Fruit fly (Drosophila melanogaster) whole organism, embryonic: ENCODE results near the gene Tmep.

ENCODE experiments used
- CG10462 ChIP-seq: fragments of 200-800 bp; sonication (Bioruptor generic); optimal IDR thresholded peaks from 2 replicates; lab custom pipeline; 2016; ENCODE audit warnings: missing biosample characterization, missing genetic modification characterization
- CG11085 ChIP-seq: fragments of 200-800 bp; sonication (Bioruptor generic); IDR thresholded peaks from 2 replicates; pipeline ENCODE4 v1.3.6; 2022; ENCODE audit warnings: missing biosample characterization, missing genetic modification characterization
- CG12769 ChIP-seq: fragments of 200-800 bp; sonication (Bioruptor generic); optimal IDR thresholded peaks from 2 replicates; lab custom pipeline; 2019; ENCODE audit warnings: missing biosample characterization, mild to moderate bottlenecking, missing genetic modification characterization, moderate library complexity
- CG13424 ChIP-seq: fragments of 200-800 bp; sonication (Bioruptor generic); optimal IDR thresholded peaks from 2 replicates; lab custom pipeline; 2019; ENCODE audit warnings: missing biosample characterization, mild to moderate bottlenecking, missing genetic modification characterization, moderate library complexity
- CG14667 ChIP-seq: fragments of 200-800 bp; sonication (Bioruptor generic); IDR thresholded peaks from 2 replicates; pipeline ENCODE4 v1.3.6; 2022; ENCODE audit warnings: missing biosample characterization, missing genetic modification characterization
- CG15269 ChIP-seq: fragments of 200-800 bp; sonication (Bioruptor generic); optimal IDR thresholded peaks from 2 replicates; lab custom pipeline; 2018; ENCODE audit warnings: missing biosample characterization, mild to moderate bottlenecking, missing genetic modification characterization, moderate library complexity
- CG15696 ChIP-seq: fragments of 200-800 bp; sonication (Bioruptor generic); optimal IDR thresholded peaks from 2 replicates; lab custom pipeline; 2019; ENCODE audit warnings: missing biosample characterization, mild to moderate bottlenecking, missing genetic modification characterization, moderate library complexity
- CG18476 ChIP-seq: fragments of 200-800 bp; sonication (Bioruptor generic); optimal IDR thresholded peaks from 2 replicates; lab custom pipeline; 2016; ENCODE audit warnings: missing biosample characterization, mild to moderate bottlenecking, missing genetic modification characterization
- CG2678 ChIP-seq: fragments of 200-800 bp; sonication (Bioruptor generic); optimal IDR thresholded peaks from 3 replicates; lab custom pipeline; 2019; ENCODE audit warnings: missing biosample characterization, mild to moderate bottlenecking, missing genetic modification characterization, moderate library complexity
- CG31224 ChIP-seq: fragments of 200-800 bp; sonication (Bioruptor generic); IDR thresholded peaks from 2 replicates; pipeline ENCODE4 v1.3.6; 2022; ENCODE audit warnings: missing biosample characterization, missing genetic modification characterization
- CG32772 ChIP-seq: fragments of 200-800 bp; sonication (Bioruptor generic); IDR thresholded peaks from 2 replicates; pipeline ENCODE4 v1.3.6; 2022; ENCODE audit warnings: missing biosample characterization, missing genetic modification characterization
- CG42726 ChIP-seq: fragments of 200-800 bp; sonication (Bioruptor generic); IDR thresholded peaks from 2 replicates; pipeline ENCODE4 v1.3.6; 2022; ENCODE audit warnings: missing biosample characterization, missing genetic modification characterization; ENCODE audit not compliant: partially characterized antibody
- CG4328 ChIP-seq: fragments of 200-800 bp; sonication (Bioruptor generic); optimal IDR thresholded peaks from 3 replicates; lab custom pipeline; 2017; ENCODE audit warnings: missing biosample characterization, missing genetic modification reagents, missing genetic modification characterization
- CG5953 ChIP-seq: fragments of 200-800 bp; sonication (Bioruptor generic); IDR thresholded peaks from 2 replicates; pipeline ENCODE4 v1.3.6; 2022; ENCODE audit warnings: missing biosample characterization, missing genetic modification characterization
- CG6254 ChIP-seq: fragments of 200-800 bp; sonication (Bioruptor generic); optimal IDR thresholded peaks from 3 replicates; lab custom pipeline; 2017; ENCODE audit warnings: mild to moderate bottlenecking, missing biosample characterization, missing genetic modification reagents, missing genetic modification characterization
- CG6272 ChIP-seq: fragments of 200-800 bp; sonication (Bioruptor generic); IDR thresholded peaks from 2 replicates; pipeline ENCODE4 v1.3.6; 2022; ENCODE audit warnings: missing biosample characterization, missing genetic modification characterization
- CHES-1-like ChIP-seq: fragments of 200-800 bp; sonication (Bioruptor generic); optimal IDR thresholded peaks from 2 replicates; lab custom pipeline; 2016; ENCODE audit warnings: missing biosample characterization, missing genetic modification characterization
- D ChIP-seq, 2 experiments: fragments of 200-800 bp in 1 of 2; fragments of >200 bp in 1 of 2; sonication (Bioruptor generic) in 1 of 2; optimal IDR thresholded peaks; 2 replicates in 1 of 2; 3 replicates in 1 of 2; lab custom pipeline; 2017; ENCODE audit warnings: mild to moderate bottlenecking in 1 of 2, missing biosample characterization in 1 of 2, missing genetic modification characterization in 1 of 2, missing genetic modification reagents in 1 of 2
- Deaf1 ChIP-seq: fragments of 200-800 bp; optimal IDR thresholded peaks from 3 replicates; lab custom pipeline; 2019; ENCODE audit warnings: missing biosample characterization, mild to moderate bottlenecking, missing genetic modification characterization, moderate library complexity
- HLH4C ChIP-seq: fragments of 200-800 bp; sonication (Bioruptor generic); IDR thresholded peaks from 3 replicates; pipeline ENCODE4 v1.3.6; 2022; ENCODE audit warnings: missing biosample characterization, missing genetic modification characterization; ENCODE audit not compliant: partially characterized antibody
- HmgD ChIP-seq: fragments of 200-800 bp; sonication (Bioruptor generic); optimal IDR thresholded peaks from 3 replicates; lab custom pipeline; 2016; ENCODE audit warnings: missing biosample characterization, missing genetic modification characterization
- Mad ChIP-seq: fragments of 200-800 bp; sonication (Bioruptor generic); optimal IDR thresholded peaks from 2 replicates; lab custom pipeline; 2016; ENCODE audit warnings: missing biosample characterization, missing genetic modification characterization
- Mes4 ChIP-seq: fragments of 200-800 bp; sonication (Bioruptor generic); optimal IDR thresholded peaks from 2 replicates; lab custom pipeline; 2016; ENCODE audit warnings: missing biosample characterization, missing genetic modification characterization
- Stat92E ChIP-seq, 3 experiments: fragments of >200 bp in 2 of 3; fragments of 200-800 bp in 1 of 3; sonication (Bioruptor generic) in 1 of 3; optimal IDR thresholded peaks; 2 replicates each; lab custom pipeline; 2017 to 2019; ENCODE audit warnings: missing biosample characterization in 3 of 3, missing genetic modification characterization in 3 of 3, mild to moderate bottlenecking in 1 of 3, moderate library complexity in 1 of 3
- al ChIP-seq: fragments of 200-800 bp; sonication (Bioruptor generic); IDR thresholded peaks from 2 replicates; pipeline ENCODE4 v1.3.6; 2022; ENCODE audit warnings: missing biosample characterization, missing genetic modification characterization
- ash1 ChIP-seq: fragments of 200-800 bp; sonication (Bioruptor generic); optimal IDR thresholded peaks from 2 replicates; lab custom pipeline; 2018; ENCODE audit warnings: missing biosample characterization, mild to moderate bottlenecking, missing genetic modification characterization
- ci ChIP-seq: fragments of 200-800 bp; sonication (Bioruptor generic); IDR thresholded peaks from 3 replicates; pipeline ENCODE4 v1.3.6; 2022; ENCODE audit warnings: missing biosample characterization, missing genetic modification characterization
- da ChIP-seq: fragments of 200-800 bp; sonication (Bioruptor generic); optimal IDR thresholded peaks from 2 replicates; lab custom pipeline; 2016; ENCODE audit warnings: missing biosample characterization, missing genetic modification characterization
- disco-r ChIP-seq: fragments of 200-800 bp; sonication (Bioruptor generic); optimal IDR thresholded peaks from 2 replicates; lab custom pipeline; 2016; ENCODE audit warnings: missing biosample characterization, missing genetic modification characterization
- emc ChIP-seq: fragments of 200-800 bp; sonication (Bioruptor generic); optimal IDR thresholded peaks from 2 replicates; lab custom pipeline; 2016; ENCODE audit warnings: missing biosample characterization, missing genetic modification characterization
- ems ChIP-seq: fragments of 200-800 bp; sonication (Bioruptor generic); optimal IDR thresholded peaks from 3 replicates; lab custom pipeline; 2016; ENCODE audit warnings: missing biosample characterization, missing genetic modification characterization
- fd96Cb ChIP-seq: fragments of 200-800 bp; sonication (Bioruptor generic); optimal IDR thresholded peaks from 2 replicates; lab custom pipeline; 2018; ENCODE audit warnings: missing biosample characterization, mild to moderate bottlenecking, missing genetic modification characterization, moderate library complexity
- grn ChIP-seq: fragments of 200-800 bp; sonication (Bioruptor generic); optimal IDR thresholded peaks from 3 replicates; lab custom pipeline; 2017; ENCODE audit warnings: missing biosample characterization, missing genetic modification characterization
- gsb-n ChIP-seq: fragments of 200-800 bp; sonication (Bioruptor generic); optimal IDR thresholded peaks from 3 replicates; lab custom pipeline; 2018; ENCODE audit warnings: missing biosample characterization, mild to moderate bottlenecking, missing genetic modification characterization
- gt ChIP-seq: fragments of 200-800 bp; sonication (Bioruptor generic); IDR thresholded peaks from 2 replicates; pipeline ENCODE4 v1.3.6; 2022; ENCODE audit warnings: missing biosample characterization, missing genetic modification characterization
- inv ChIP-seq: fragments of 200-800 bp; sonication (Bioruptor generic); IDR thresholded peaks from 2 replicates; pipeline ENCODE4 v1.3.6; 2022; ENCODE audit warnings: missing biosample characterization, missing genetic modification characterization; ENCODE audit not compliant: partially characterized antibody
- kni ChIP-seq: fragments of 200-800 bp; sonication (Bioruptor generic); optimal IDR thresholded peaks from 3 replicates; lab custom pipeline; 2017; ENCODE audit warnings: mild to moderate bottlenecking, missing biosample characterization, missing genetic modification reagents, missing genetic modification characterization
- lbe ChIP-seq: fragments of 200-800 bp; sonication (Bioruptor generic); optimal IDR thresholded peaks from 2 replicates; lab custom pipeline; 2016; ENCODE audit warnings: missing biosample characterization, mild to moderate bottlenecking, missing genetic modification characterization
- pb ChIP-seq: fragments of 200-800 bp; sonication (Bioruptor generic); optimal IDR thresholded peaks from 3 replicates; lab custom pipeline; 2016; ENCODE audit warnings: missing biosample characterization, missing genetic modification characterization
- pfk ChIP-seq: fragments of 200-800 bp; sonication (Bioruptor generic); optimal IDR thresholded peaks from 2 replicates; lab custom pipeline; 2018; ENCODE audit warnings: missing biosample characterization, mild to moderate bottlenecking, missing genetic modification characterization, moderate library complexity
- pita ChIP-seq: fragments of 200-800 bp; sonication (Bioruptor generic); optimal IDR thresholded peaks from 2 replicates; lab custom pipeline; 2017; ENCODE audit warnings: missing biosample characterization, mild to moderate bottlenecking, missing genetic modification characterization
- pros ChIP-seq: fragments of 200-800 bp; sonication (Bioruptor generic); optimal IDR thresholded peaks from 3 replicates; lab custom pipeline; 2019; ENCODE audit warnings: missing biosample characterization, mild to moderate bottlenecking, missing genetic modification characterization, moderate library complexity
- pzg ChIP-seq: fragments of 200-800 bp; sonication (Bioruptor generic); optimal IDR thresholded peaks from 3 replicates; lab custom pipeline; 2018; ENCODE audit warnings: missing biosample characterization, mild to moderate bottlenecking, missing genetic modification characterization, moderate library complexity
- repo ChIP-seq: fragments of 200-800 bp; sonication (Bioruptor generic); optimal IDR thresholded peaks from 2 replicates; lab custom pipeline; 2016; ENCODE audit warnings: missing biosample characterization, missing genetic modification characterization
- tna ChIP-seq: fragments of 200-800 bp; sonication (Bioruptor generic); IDR thresholded peaks from 2 replicates; pipeline ENCODE4 v1.3.6; 2022; ENCODE audit warnings: missing biosample characterization, missing genetic modification characterization; ENCODE audit not compliant: partially characterized antibody
- ttk ChIP-seq: fragments of 200-800 bp; sonication (Bioruptor generic); IDR thresholded peaks from 2 replicates; pipeline ENCODE4 v2.1.2; 2022; ENCODE audit warnings: missing biosample characterization, missing genetic modification characterization
- unc-4 ChIP-seq: fragments of 200-800 bp; sonication (Bioruptor generic); IDR thresholded peaks from 2 replicates; pipeline ENCODE4 v1.3.6; 2022; ENCODE audit warnings: missing biosample characterization, missing genetic modification characterization; ENCODE audit not compliant: partially characterized antibody
- wdn ChIP-seq: fragments of 200-800 bp; sonication (Bioruptor generic); IDR thresholded peaks from 2 replicates; pipeline ENCODE4 v1.3.6; 2022; ENCODE audit warnings: missing biosample characterization, missing genetic modification characterization
- yki ChIP-seq: fragments of >200 bp; optimal IDR thresholded peaks from 3 replicates; lab custom pipeline; 2018

The Tmep gene

DNA sequence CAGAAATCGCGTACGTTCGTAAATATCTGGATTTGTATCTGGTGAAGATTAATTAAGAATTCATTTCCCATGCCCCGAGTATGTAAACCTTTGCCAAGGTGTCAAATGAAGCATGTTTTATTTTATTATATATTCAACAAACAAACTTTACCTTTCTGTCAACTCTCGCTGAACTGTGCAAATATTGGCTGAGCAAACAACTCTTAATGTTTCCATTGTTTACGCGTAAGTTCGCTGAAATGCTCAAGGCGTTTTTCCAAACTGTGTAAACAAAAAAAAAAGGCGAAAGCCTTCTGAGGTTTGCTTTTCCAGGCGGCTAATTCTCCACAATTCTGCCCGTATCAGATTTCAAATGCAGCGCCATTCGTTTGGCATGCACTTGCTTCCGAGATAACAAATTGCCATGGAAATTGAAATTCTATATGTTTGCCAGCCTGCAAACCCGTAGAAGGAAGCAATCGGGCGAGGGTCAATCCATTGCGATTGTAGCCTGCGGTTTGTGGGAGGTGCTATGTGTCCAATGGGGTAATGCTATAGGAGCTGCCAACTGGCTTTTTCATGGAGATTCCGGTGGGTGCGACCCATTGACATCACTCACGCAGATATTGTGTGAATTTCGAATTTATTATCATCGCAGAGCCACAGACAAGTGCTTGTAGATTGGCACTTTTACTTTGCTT is 22.9 kb downstream of the Tmep start (continued):
- TF ChIP-seq Mad (no peak), tna (GFP tag; lab: Robert Waterston, UW) (no peak), pros (GFP tag; lab: Kevin White, UChicago) (no peak), CG15269 (tag; lab: Kevin White, UChicago) (peak; percentile 67), Stat92E (GFP tag; optimal IDR thresholded peaks at IDR 0.05; lab: Kevin White, UChicago) (no peak), da (GFP tag; lab: Kevin White, UChicago) (no peak), CG15696 (peak; percentile 57), D (optimal IDR thresholded peaks at IDR 0.05; lab: Kevin White, UChicago) (no peak), D (GFP tag; optimal IDR thresholded peaks at IDR 0.05; lab: Kevin White, UChicago) (peak; percentile 15), unc-4 (GFP tag; lab: Robert Waterston, UW) (no peak), CG32772 (no peak), CG12769 (tag; lab: Kevin White, UChicago) (no peak), pb (GFP tag; lab: Kevin White, UChicago) (peak; percentile 33), kni (GFP tag; lab: Kevin White, UChicago) (no peak), Mes4 (no peak), pita (GFP tag; lab: Kevin White, UChicago) (no peak), CG13424 (tag; lab: Kevin White, UChicago) (peak; percentile 35), CG2678 (tag; lab: Kevin White, UChicago) (peak; percentile 88), HLH4C (no peak), ems (peak; percentile 66), ash1 (peak; percentile 79), CG31224 (peak; percentile 37; the same call in 1 of the 2 replicates), CHES-1-like (peak; percentile 75), CG4328 (GFP tag; lab: Kevin White, UChicago) (peak; percentile 66), disco-r (GFP tag; lab: Kevin White, UChicago) (no peak), CG18476 (peak; percentile 60), repo (GFP tag; lab: Kevin White, UChicago) (peak; percentile 69), pfk (GFP tag; lab: Kevin White, UChicago) (peak; percentile 46), gsb-n (tag; lab: Kevin White, UChicago) (no peak), CG14667 (no peak), gt (no peak), al (GFP tag; lab: Robert Waterston, UW) (0 out of 2 replicates have a peak, but pooled peaks have one; percentile 16), CG5953 (GFP tag; lab: Robert Waterston, UW) (0 out of 2 replicates have a peak, but pooled peaks have one; percentile 50), pzg (no peak), CG42726 (GFP tag; lab: Robert Waterston, UW) (no peak), inv (GFP tag; lab: Robert Waterston, UW) (no peak), CG11085 (GFP tag; lab: Robert Waterston, UW) (peak; percentile 55; the same call in 1 of the 2 replicates), CG6254 (GFP tag; lab: Kevin White, UChicago) (no peak), wdn (GFP tag; lab: Robert Waterston, UW) (peak; percentile 68), ci (GFP tag; lab: Robert Waterston, UW) (peak; percentile 67), HmgD (GFP tag; lab: Kevin White, UChicago) (no peak), ttk (GFP tag; lab: Robert Waterston, UW) (no peak), grn (peak; percentile 57), yki (lab: Kevin White, UChicago) (no peak), CG6272 (GFP tag; lab: Robert Waterston, UW) (no peak), fd96Cb (tag; lab: Kevin White, UChicago) (peak; percentile 19), lbe (peak; percentile 99), CG10462 (GFP tag; lab: Kevin White, UChicago) (no peak), emc (GFP tag; lab: Kevin White, UChicago) (peak; percentile 42), Deaf1 (tag; lab: Kevin White, UChicago) (no peak)
